Fruit fly (Drosophila melanogaster) S2 (cell line): Measurements from ENCODE around the gene CG46516.
"Not testable (repeated sequence)": the region's sequence is repeated elsewhere in the genome, so short reads cannot be mapped to it uniquely, and the experiment has no call there.

ENCODE experiments used
- CG8478 ChIP-seq: fragments of >200 bp; optimal IDR thresholded peaks from 2 replicates; lab custom pipeline; 2018
- CTCF ChIP-seq, 2 experiments: fragments of >200 bp; optimal IDR thresholded peaks; 2 replicates each; lab custom pipeline; 2018

dm6 chrX:22187070-22187469 lies 25.1 kb upstream of the CG46516 start, which contains the start of gene CG46512:
- not testable (repeated sequence) for TF ChIP-seq CG8478 (lab: Kevin White, UChicago); CTCF (optimal IDR thresholded peaks at IDR 0.05; lab: Kevin White, UChicago)
